Worm (Caenorhabditis elegans) whole organism, L4/young adult: ENCODE measurements around the gene lnp-1.

Source experiments
- W03F9.2 ChIP-seq: fragments of 150-350 bp; optimal IDR thresholded peaks from 2 replicates; lab custom pipeline; 2014; ENCODE audit warnings: missing biosample characterization, missing genetic modification characterization
- dao-5 ChIP-seq: sonication (generic microtip); optimal IDR thresholded peaks from 2 replicates; lab custom pipeline; 2016; ENCODE audit warnings: missing genotype, missing genetic modification characterization, moderate library complexity, missing compliant biosample characterization
- him-1 ChIP-seq: sonication (generic microtip); optimal IDR thresholded peaks from 2 replicates; lab custom pipeline; 2016; ENCODE audit warnings: missing genotype, missing genetic modification reagents, missing genetic modification characterization, missing compliant biosample characterization

lnp-1 gene

ce11 chrX:4588462-4588861 is at the start of gene lnp-1:
lnp-1 (plus strand) TSS chrX:4588762.
- TF ChIP-seq W03F9.2 (tag; lab: Kevin White, UChicago): no peak
- no peak for TF ChIP-seq dao-5 (tag; lab: Kevin White, UChicago)
- no peak for TF ChIP-seq him-1

- TF ChIP-seq W03F9.2 (tag; lab: Kevin White, UChicago): no peak
- TF ChIP-seq dao-5 (tag; lab: Kevin White, UChicago): no peak
- TF ChIP-seq him-1: no peak
Observed at ce11 chrX:4544543-4544942, 44.0 kb upstream of the lnp-1 start, which contains the start of gene C07A12.2. C07A12.2 (plus strand) TSS chrX:4544843.

DNA sequence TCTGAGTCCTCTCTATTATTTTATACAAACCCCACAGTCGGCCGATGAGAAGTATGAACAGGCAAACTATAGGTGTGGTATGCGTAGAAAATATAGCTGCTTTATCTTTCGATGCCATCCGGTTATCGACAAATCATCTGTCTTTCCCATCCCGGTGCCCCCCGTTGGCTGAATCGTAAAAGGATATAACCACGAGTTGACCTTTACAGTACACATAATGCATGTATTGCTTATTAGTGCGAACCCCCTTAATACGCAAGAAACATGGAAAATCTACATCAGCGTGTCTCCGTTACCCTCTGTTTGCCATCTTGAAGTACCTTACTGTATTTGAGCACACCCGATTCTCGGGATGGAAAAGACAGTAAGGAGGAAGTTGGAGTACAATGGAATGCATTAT is 39.6 kb upstream of the lnp-1 start:
- TF ChIP-seq him-1 (no peak), W03F9.2 (tag; lab: Kevin White, UChicago) (no peak), dao-5 (tag; lab: Kevin White, UChicago) (no peak)

ce11 chrX:4549853-4550596 is 38.5 kb upstream of the lnp-1 start, which contains the start of gene C07A12.18:
C07A12.18 (minus strand) TSS chrX:4549903.
- TF ChIP-seq dao-5 (tag; lab: Kevin White, UChicago): no peak
- no peak for TF ChIP-seq W03F9.2 (tag; lab: Kevin White, UChicago)
- no peak for TF ChIP-seq him-1

- TF ChIP-seq dao-5 (tag; lab: Kevin White, UChicago) (no peak), W03F9.2 (tag; lab: Kevin White, UChicago) (no peak), him-1 (no peak)
Observed at ce11 chrX:4550987-4551386, 37.6 kb upstream of the lnp-1 start.

DNA sequence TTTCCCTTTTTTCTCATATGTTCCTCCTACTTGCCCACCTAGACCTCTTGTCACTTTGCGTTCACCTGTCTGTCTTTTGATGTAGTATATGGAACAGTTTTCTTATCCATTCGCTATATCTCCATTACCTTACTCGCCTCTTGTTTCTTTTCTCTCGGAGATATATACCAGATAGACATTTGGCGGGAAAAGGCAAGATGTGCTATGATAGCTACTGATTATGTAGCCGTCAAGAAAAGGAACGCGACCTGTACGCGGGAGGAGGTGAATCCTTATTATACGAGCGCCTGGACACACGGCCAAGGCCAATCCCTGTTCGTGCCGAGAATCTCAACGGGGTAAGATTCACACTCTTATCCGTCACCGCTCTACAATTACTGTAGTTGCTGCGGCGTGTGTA is 35.5 kb upstream of the lnp-1 start:
- TF ChIP-seq him-1 (no peak), dao-5 (tag; lab: Kevin White, UChicago) (no peak), W03F9.2 (tag; lab: Kevin White, UChicago) (no peak)

DNA sequence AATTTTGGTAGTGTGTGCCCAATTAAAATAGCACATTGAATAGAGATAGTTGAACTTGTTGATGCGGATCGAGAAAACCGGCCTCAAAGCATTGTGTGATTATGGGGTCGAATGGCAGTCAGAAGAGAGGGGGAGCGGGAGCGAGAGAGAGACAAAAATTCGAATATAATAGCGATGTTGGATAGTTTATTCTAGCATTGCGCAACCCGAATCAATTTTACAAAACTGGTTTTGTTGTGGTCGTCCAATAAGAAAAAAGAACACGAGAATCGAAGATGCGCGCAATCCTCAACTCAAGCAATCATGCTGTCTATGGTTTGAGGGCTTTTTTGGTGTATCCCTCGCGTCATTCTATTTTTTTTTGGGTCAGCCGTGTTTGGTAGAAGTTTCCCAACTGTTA is 35.1 kb upstream of the lnp-1 start:
- TF ChIP-seq dao-5 (tag; lab: Kevin White, UChicago): no peak
- TF ChIP-seq W03F9.2 (tag; lab: Kevin White, UChicago): no peak
- no peak for TF ChIP-seq him-1

ce11 chrX:4554385-4554784 is 34.2 kb upstream of the lnp-1 start, which contains the start of gene ham-2:
ham-2 (plus strand) TSS chrX:4554685.
- TF ChIP-seq W03F9.2 (tag; lab: Kevin White, UChicago) (no peak), him-1 (no peak), dao-5 (tag; lab: Kevin White, UChicago) (no peak)

- TF ChIP-seq dao-5 (tag; lab: Kevin White, UChicago) (no peak), him-1 (no peak), W03F9.2 (tag; lab: Kevin White, UChicago) (no peak)
Observed at ce11 chrX:4556028-4556427, 32.5 kb upstream of the lnp-1 start.

ce11 chrX:4561863-4562262 is 26.7 kb upstream of the lnp-1 start, which contains the start of gene C05E11.6:
C05E11.6 (plus strand) TSS chrX:4562163.
- TF ChIP-seq W03F9.2 (tag; lab: Kevin White, UChicago) (no peak), dao-5 (tag; lab: Kevin White, UChicago) (no peak), him-1 (no peak)

DNA sequence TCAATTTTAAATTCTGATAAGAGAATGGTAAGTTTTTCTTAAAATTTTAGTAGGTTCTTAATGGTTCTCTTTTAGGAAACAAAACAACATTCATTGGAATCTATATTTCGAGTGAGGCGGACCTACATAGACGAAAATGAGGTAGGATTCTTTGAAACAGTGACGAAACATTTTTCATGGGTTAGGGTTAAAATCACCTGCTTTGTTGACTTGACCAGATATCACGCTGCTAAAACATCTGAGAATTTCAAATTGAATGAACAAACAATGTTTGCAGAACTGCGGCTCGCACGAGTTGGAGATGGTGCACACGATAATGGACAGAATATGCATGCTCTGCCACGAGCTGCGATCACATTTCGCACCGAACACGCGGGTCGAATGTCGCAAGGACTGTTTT is 26.3 kb upstream of the lnp-1 start:
- TF ChIP-seq W03F9.2 (tag; lab: Kevin White, UChicago) (no peak), dao-5 (tag; lab: Kevin White, UChicago) (no peak), him-1 (no peak)

- TF ChIP-seq him-1 (no peak), dao-5 (tag; lab: Kevin White, UChicago) (no peak), W03F9.2 (tag; lab: Kevin White, UChicago) (no peak)
Observed at ce11 chrX:4564717-4565316, 23.7 kb upstream of the lnp-1 start, which contains the start of gene amt-4. amt-4 (plus strand) TSS chrX:4565302.

- TF ChIP-seq W03F9.2 (tag; lab: Kevin White, UChicago): no peak
- no peak for TF ChIP-seq dao-5 (tag; lab: Kevin White, UChicago)
- no peak for TF ChIP-seq him-1
Observed at ce11 chrX:4567110-4567509, 21.5 kb upstream of the lnp-1 start.

ce11 chrX:4569276-4569675 is 19.3 kb upstream of the lnp-1 start:
- TF ChIP-seq him-1 (no peak), W03F9.2 (tag; lab: Kevin White, UChicago) (no peak), dao-5 (tag; lab: Kevin White, UChicago) (no peak)
